Worm (Caenorhabditis elegans) whole organism, L4 larva: ENCODE measurements around the gene pals-26.

ENCODE experiments used
- F44E2.7 ChIP-seq: fragments of 200-800 bp; sonication (Bioruptor generic); IDR thresholded peaks from 2 replicates; pipeline ENCODE4 v2.1.2; 2022; ENCODE audit warnings: missing genetic modification characterization, missing compliant biosample characterization
- R02D3.7 ChIP-seq: fragments of 150-350 bp; sonication (generic microtip); optimal IDR thresholded peaks from 3 replicates; lab custom pipeline; 2014; ENCODE audit warnings: missing biosample characterization, missing genetic modification characterization
- T26A8.4 ChIP-seq: fragments of 200-800 bp; sonication (Bioruptor generic); IDR thresholded peaks from 2 replicates; pipeline ENCODE4 v1.3.6; 2022; ENCODE audit warnings: missing genetic modification characterization, missing compliant biosample characterization
- Y48G9A.11 ChIP-seq: fragments of 200-800 bp; sonication (Bioruptor generic); IDR thresholded peaks from 2 replicates; pipeline ENCODE4 v1.3.6; 2022; ENCODE audit warnings: missing genetic modification reagents, missing genetic modification characterization, missing compliant biosample characterization
- ZK337.2 ChIP-seq: fragments of 200-800 bp; sonication (Bioruptor generic); IDR thresholded peaks from 2 replicates; pipeline ENCODE4 v1.3.6; 2022; ENCODE audit warnings: missing genetic modification reagents, missing genetic modification characterization, missing compliant biosample characterization
- aha-1 ChIP-seq: fragments of 150-350 bp; peaks from one replicate; lab custom pipeline; 2014; ENCODE audit warnings: missing biosample characterization, missing genetic modification characterization
- aly-2 ChIP-seq: sonication (generic microtip); optimal IDR thresholded peaks from 2 replicates; lab custom pipeline; 2018; ENCODE audit warnings: missing biosample characterization, missing genetic modification characterization
- ama-1 ChIP-seq: fragments of 150-350 bp; optimal IDR thresholded peaks from 2 replicates; lab custom pipeline; 2014; ENCODE audit warnings: inconsistent platforms, mixed read lengths
- arid-1 ChIP-seq: fragments of 200-800 bp; sonication (Bioruptor generic); conservative IDR thresholded peaks from 2 replicates; pipeline ENCODE4 v1.3.6; 2022; ENCODE audit warnings: missing genetic modification reagents, missing genetic modification characterization, missing compliant biosample characterization
- ceh-28 ChIP-seq: fragments of 150-350 bp; optimal IDR thresholded peaks from 2 replicates; lab custom pipeline; 2014; ENCODE audit warnings: missing biosample characterization, missing genetic modification reagents, missing genetic modification characterization
- ceh-44 ChIP-seq: fragments of 200-800 bp; sonication (Bioruptor generic); IDR thresholded peaks from 2 replicates; pipeline ENCODE4 v1.3.6; 2022; ENCODE audit warnings: missing genetic modification reagents, missing genetic modification characterization, missing compliant biosample characterization
- ces-1 ChIP-seq: fragments of 150-350 bp; sonication (generic microtip); optimal IDR thresholded peaks from 4 replicates; lab custom pipeline; 2014; ENCODE audit warnings: missing biosample characterization, missing genetic modification reagents, missing genetic modification characterization
- ctbp-1 ChIP-seq: fragments of 200-800 bp; sonication (Bioruptor generic); IDR thresholded peaks from 2 replicates; pipeline ENCODE4 v1.3.6; 2022; ENCODE audit warnings: missing genetic modification reagents, missing genetic modification characterization, missing compliant biosample characterization
- daf-19 ChIP-seq: fragments of 200-800 bp; sonication (Bioruptor generic); conservative IDR thresholded peaks from 2 replicates; pipeline ENCODE4 v1.3.6; 2022; ENCODE audit warnings: missing genetic modification characterization, missing compliant biosample characterization
- hif-1 ChIP-seq, 2 experiments: sonication (generic microtip); optimal IDR thresholded peaks; 2 replicates each; lab custom pipeline; 2016 to 2017; ENCODE audit warnings: missing compliant biosample characterization in 2 of 2, missing genetic modification characterization in 2 of 2, missing genetic modification reagents in 2 of 2, missing genotype in 2 of 2, mild to moderate bottlenecking in 1 of 2
- jun-1 ChIP-seq: fragments of 150-350 bp; optimal IDR thresholded peaks from 2 replicates; lab custom pipeline; 2014; ENCODE audit warnings: missing biosample characterization, missing genetic modification reagents, missing genetic modification characterization
- lin-13 ChIP-seq: fragments of 150-350 bp; optimal IDR thresholded peaks from 2 replicates; lab custom pipeline; 2014; ENCODE audit warnings: missing biosample characterization, missing genetic modification reagents, missing genetic modification characterization
- lin-15B ChIP-seq: fragments of 150-350 bp; sonication (generic microtip); optimal IDR thresholded peaks from 3 replicates; lab custom pipeline; 2014; ENCODE audit warnings: missing biosample characterization, missing genetic modification characterization
- lin-29 ChIP-seq: fragments of 200-800 bp; sonication (Bioruptor generic); IDR thresholded peaks from 2 replicates; pipeline ENCODE4 v1.3.6; 2022; ENCODE audit warnings: missing genetic modification reagents, missing genetic modification characterization, missing compliant biosample characterization
- lin-38 ChIP-seq: fragments of 200-800 bp; sonication (Bioruptor generic); IDR thresholded peaks from 2 replicates; pipeline ENCODE4 v1.3.6; 2022; ENCODE audit warnings: missing genetic modification reagents, missing genetic modification characterization, missing compliant biosample characterization
- madf-5 ChIP-seq, 2 experiments: fragments of 200-800 bp; sonication (Bioruptor generic); IDR thresholded peaks; 2 replicates each; pipeline ENCODE4 v1.3.6; 2022; ENCODE audit warnings: missing compliant biosample characterization in 2 of 2, missing genetic modification characterization in 2 of 2
- madf-9 ChIP-seq: fragments of 200-800 bp; sonication (Bioruptor generic); conservative IDR thresholded peaks from 2 replicates; pipeline ENCODE4 v1.3.6; 2022; ENCODE audit warnings: missing genetic modification reagents, missing genetic modification characterization, missing compliant biosample characterization
- mes-2 ChIP-seq: sonication (generic microtip); optimal IDR thresholded peaks from 2 replicates; lab custom pipeline; 2016; ENCODE audit warnings: missing genotype, mild to moderate bottlenecking, missing genetic modification characterization, missing compliant biosample characterization; ENCODE audit not compliant: poor library complexity, severe bottlenecking
- mxl-2 ChIP-seq: fragments of 200-800 bp; sonication (Bioruptor generic); conservative IDR thresholded peaks from 2 replicates; pipeline ENCODE4 v1.3.6; 2022; ENCODE audit warnings: missing genetic modification reagents, missing genetic modification characterization, missing compliant biosample characterization
- nhr-111 ChIP-seq: fragments of 200-800 bp; sonication (Bioruptor generic); optimal IDR thresholded peaks from 2 replicates; lab custom pipeline; 2018; ENCODE audit warnings: mild to moderate bottlenecking, missing genetic modification characterization, missing compliant biosample characterization
- nhr-25 ChIP-seq: sonication (generic microtip); optimal IDR thresholded peaks from 2 replicates; lab custom pipeline; 2017; ENCODE audit warnings: missing genetic modification characterization, mild to moderate bottlenecking, missing compliant biosample characterization, antibody characterized with exemption, moderate library complexity, borderline replicate concordance; ENCODE audit not compliant: insufficient read depth
- nhr-41 ChIP-seq: fragments of 200-800 bp; sonication (Bioruptor generic); IDR thresholded peaks from 2 replicates; pipeline ENCODE4 v1.3.6; 2022; ENCODE audit warnings: missing genetic modification reagents, missing genetic modification characterization, missing compliant biosample characterization
- nhr-48 ChIP-seq: sonication (generic microtip); optimal IDR thresholded peaks from 2 replicates; lab custom pipeline; 2016; ENCODE audit warnings: mild to moderate bottlenecking, missing genetic modification characterization, missing compliant biosample characterization
- nhr-77 ChIP-seq: fragments of 150-350 bp; optimal IDR thresholded peaks from 2 replicates; lab custom pipeline; 2014; ENCODE audit warnings: missing biosample characterization, missing genetic modification characterization
- snpc-1.2 ChIP-seq: fragments of 200-800 bp; sonication (Bioruptor generic); IDR thresholded peaks from 2 replicates; pipeline ENCODE4 v1.3.6; 2022; ENCODE audit warnings: missing genetic modification reagents, missing genetic modification characterization, missing compliant biosample characterization
- snpc-4 ChIP-seq: fragments of 150-350 bp; optimal IDR thresholded peaks from 2 replicates; lab custom pipeline; 2014; ENCODE audit warnings: missing biosample characterization, missing genetic modification characterization
- tag-97 ChIP-seq: fragments of 200-800 bp; sonication (Bioruptor generic); IDR thresholded peaks from 2 replicates; pipeline ENCODE4 v1.3.6; 2022; ENCODE audit warnings: missing genetic modification characterization, missing compliant biosample characterization
- unc-39 ChIP-seq: sonication (generic microtip); optimal IDR thresholded peaks from 2 replicates; lab custom pipeline; 2017; ENCODE audit warnings: missing biosample characterization, missing genetic modification characterization
- zag-1 ChIP-seq: fragments of 150-350 bp; optimal IDR thresholded peaks from 2 replicates; lab custom pipeline; 2014; ENCODE audit warnings: missing biosample characterization, missing genetic modification characterization
- zfp-2 ChIP-seq: sonication (generic microtip); optimal IDR thresholded peaks from 2 replicates; lab custom pipeline; 2016; ENCODE audit warnings: mild to moderate bottlenecking, missing genetic modification characterization, missing compliant biosample characterization
- zip-2 ChIP-seq: fragments of 150-350 bp; optimal IDR thresholded peaks from 2 replicates; lab custom pipeline; 2014; ENCODE audit warnings: missing biosample characterization, missing genetic modification characterization
- ztf-7 ChIP-seq: fragments of 150-350 bp; optimal IDR thresholded peaks from 2 replicates; lab custom pipeline; 2014; ENCODE audit warnings: missing biosample characterization, missing genetic modification characterization

The pals-26 gene

DNA sequence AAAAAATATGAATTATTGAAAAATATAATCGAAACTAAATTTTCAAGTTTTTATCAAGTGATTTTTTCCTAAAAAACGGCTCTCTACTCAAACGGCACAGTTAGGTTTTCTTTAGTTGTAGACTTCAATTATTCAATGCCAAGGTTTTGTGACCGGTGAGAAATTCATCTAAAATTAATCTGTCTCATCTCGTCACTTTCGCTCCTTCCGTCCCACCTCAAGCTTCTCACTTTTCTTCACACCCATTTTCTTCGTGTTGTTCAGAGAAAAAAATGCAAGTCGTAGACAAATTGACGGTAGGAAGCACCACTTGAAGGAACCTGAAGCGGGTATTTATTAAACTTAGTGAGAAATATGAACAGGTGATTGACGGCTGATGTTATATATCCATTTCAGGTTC lies 16.4 kb downstream of the pals-26 start:
- TF ChIP-seq lin-38 (GFP tag; lab: Robert Waterston, UW): no peak
- no peak for TF ChIP-seq zfp-2 (tag; lab: Kevin White, UChicago)
- no peak for TF ChIP-seq nhr-41
- no peak for TF ChIP-seq mxl-2
- TF ChIP-seq, all 104 proteins: peak for 0

DNA sequence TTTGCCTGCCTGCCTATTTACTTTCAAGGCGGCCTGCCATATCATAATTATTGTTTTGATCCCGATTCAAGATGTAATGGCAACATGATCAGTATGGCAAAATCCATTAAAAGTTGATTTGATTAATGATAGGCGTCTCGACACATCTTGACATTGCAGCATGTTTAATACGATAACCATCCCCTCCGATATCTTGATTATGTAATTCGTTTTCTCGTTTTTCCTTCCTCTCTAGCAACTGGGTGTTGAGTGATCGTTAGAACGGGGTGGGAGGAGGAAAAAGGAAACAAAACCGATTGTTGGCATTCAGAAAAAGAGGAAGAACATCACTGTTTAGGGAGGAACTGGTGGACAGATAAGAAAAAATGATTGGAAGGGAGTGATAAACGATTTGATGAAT lies 17.0 kb downstream of the pals-26 start:
- TF ChIP-seq aha-1 (tag; lab: Kevin White, UChicago): peak; percentile 38
- no peak for TF ChIP-seq nhr-77 (tag; lab: Kevin White, UChicago)

DNA sequence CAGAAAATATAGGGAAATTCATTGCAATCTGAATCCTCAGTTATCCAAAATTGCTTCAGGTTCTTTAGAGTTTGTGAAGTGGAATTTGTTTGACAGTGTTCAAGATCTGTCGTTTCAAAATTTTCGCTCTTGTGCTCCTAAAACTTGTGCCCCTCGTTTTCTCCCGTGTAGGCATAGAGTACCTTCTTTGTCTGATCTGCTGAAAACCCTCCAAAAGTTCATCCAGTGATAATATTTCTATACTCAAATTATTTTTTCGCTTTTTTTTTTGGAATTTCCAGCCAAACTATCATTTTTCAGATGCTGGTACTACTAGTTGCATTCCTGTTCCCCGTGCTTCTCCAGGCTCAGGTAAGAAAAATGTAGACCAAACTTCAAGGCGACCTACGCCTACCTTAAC lies 19.5 kb downstream of the pals-26 start, which contains the start of gene R07E5.4:
Gene R07E5.4, plus strand, starts transcription at position 301 of the 400 bp plus-strand sequence.
- no peak for TF ChIP-seq madf-9 (GFP tag; lab: Robert Waterston, UW)
- TF ChIP-seq ama-1: no peak
- no peak for TF ChIP-seq nhr-25
- no peak for TF ChIP-seq ctbp-1 (GFP tag; lab: Robert Waterston, UW)
- no peak for TF ChIP-seq jun-1 (tag; lab: Kevin White, UChicago)
- no peak for TF ChIP-seq F44E2.7 (GFP tag; lab: Robert Waterston, UW)
- no peak for TF ChIP-seq lin-13 (GFP tag; lab: Kevin White, UChicago)
- TF ChIP-seq snpc-4 (tag; lab: Kevin White, UChicago): no peak

DNA sequence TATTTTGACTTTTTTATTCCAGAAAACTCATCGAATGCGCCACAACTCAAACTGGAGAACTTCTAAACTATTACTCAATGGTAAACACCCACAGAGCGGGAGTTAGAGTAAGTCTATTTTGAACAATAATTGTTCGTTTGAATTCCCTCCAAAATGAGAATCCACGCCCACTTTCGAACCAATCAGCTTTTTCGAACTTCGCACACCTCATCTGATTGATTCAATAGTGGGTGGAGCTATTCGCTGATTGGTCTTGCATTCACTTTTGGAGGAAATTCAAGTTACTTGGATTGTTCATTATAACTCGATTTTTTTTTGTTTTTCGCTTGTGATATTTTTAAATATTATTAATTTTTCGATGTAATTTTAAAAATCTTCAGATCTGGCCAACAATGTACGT lies 20.9 kb downstream of the pals-26 start:
- TF ChIP-seq ces-1 (no peak), Y48G9A.11 (GFP tag; lab: Robert Waterston, UW) (no peak), nhr-111 (no peak), R02D3.7 (no peak), aly-2 (tag; lab: Kevin White, UChicago) (no peak), ZK337.2 (GFP tag; lab: Robert Waterston, UW) (no peak), lin-15B (tag; lab: Kevin White, UChicago) (no peak), snpc-1.2 (no peak), zip-2 (tag; lab: Kevin White, UChicago) (no peak), T26A8.4 (GFP tag; lab: Robert Waterston, UW) (no peak), ceh-44 (no peak), ceh-28 (no peak)

DNA sequence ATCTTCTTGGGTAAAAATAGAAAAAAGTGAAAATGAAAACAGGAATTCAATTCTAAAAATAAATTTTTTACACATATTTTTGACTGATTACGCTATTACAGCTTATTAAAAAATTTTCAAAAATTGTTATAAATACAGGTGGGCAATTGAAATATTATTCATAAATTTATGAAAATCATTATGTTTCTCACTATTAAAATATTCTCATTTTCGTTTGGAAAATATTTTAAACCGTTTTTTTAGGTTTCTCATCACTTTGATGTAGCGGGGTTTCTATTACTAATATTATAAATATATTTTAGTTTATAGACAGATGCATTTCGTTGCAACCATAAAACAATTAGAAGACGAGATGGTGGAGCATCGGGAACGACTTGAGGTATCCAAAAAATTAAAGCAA lies 22.2 kb downstream of the pals-26 start, which contains the start of gene R07E5.5:
Gene R07E5.5, plus strand, starts transcription at position 301 of the 400 bp plus-strand sequence.
- TF ChIP-seq T26A8.4 (GFP tag; lab: Robert Waterston, UW) (no peak), snpc-1.2 (no peak), zag-1 (tag; lab: Kevin White, UChicago) (no peak), unc-39 (tag; lab: Kevin White, UChicago) (no peak)

DNA sequence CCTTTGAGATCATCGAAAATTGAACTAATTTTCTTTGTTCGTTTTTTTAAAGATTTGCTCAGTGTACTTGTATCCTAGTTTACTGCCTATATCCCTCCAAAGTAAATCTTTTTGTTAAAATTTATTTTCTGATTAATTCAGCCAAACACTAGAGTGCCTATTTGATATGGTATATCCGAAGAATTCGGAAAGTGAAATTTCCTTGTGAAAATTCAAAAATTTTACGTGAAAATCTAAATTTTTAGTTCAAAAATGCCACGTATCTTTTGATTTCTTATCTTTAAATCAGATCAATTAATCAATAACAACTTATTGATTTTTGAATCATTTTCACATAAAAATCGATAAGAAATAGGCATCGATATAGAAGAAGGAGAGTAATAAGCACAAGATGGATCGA lies 23.5 kb downstream of the pals-26 start, which contains the start of gene R07E5.6:
Gene R07E5.6, plus strand, starts transcription at position 301 of the 400 bp plus-strand sequence.
- TF ChIP-seq nhr-77 (tag; lab: Kevin White, UChicago): no peak
- no peak for TF ChIP-seq tag-97 (GFP tag; lab: Robert Waterston, UW)
- peak; percentile 51 for TF ChIP-seq ceh-28
- no peak for TF ChIP-seq T26A8.4 (GFP tag; lab: Robert Waterston, UW)
- TF ChIP-seq, all 104 proteins: peak for 1

DNA sequence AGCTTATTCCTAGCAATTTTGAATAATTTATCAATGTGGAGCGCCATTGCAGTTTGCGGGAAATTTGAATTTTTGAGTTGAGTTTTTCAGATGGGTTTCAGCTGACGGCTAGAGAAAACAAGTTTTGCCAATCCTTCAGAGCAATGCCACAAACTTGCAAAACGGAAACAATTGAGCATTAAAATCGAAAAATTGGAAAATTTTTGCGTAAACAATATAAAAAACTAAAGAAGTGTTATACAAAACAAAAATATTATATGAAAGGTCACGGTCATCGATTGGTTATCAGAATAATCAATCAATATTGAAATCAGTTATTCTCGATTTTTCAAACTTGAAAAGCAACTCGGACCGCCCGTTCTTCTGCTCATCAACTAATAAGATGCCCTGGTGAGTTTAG lies 26.2 kb downstream of the pals-26 start, which contains the start of gene R07E5.15:
Gene R07E5.15, plus strand, starts transcription at position 301 of the 400 bp plus-strand sequence.
- TF ChIP-seq daf-19 (GFP tag; lab: Robert Waterston, UW) (no peak), madf-5 (GFP tag; IDR thresholded peaks at IDR 0.05; lab: Robert Waterston, UW) (no peak), mes-2 (no peak), hif-1 (tag; optimal IDR thresholded peaks at IDR 0.05; lab: Kevin White, UChicago) (no peak), arid-1 (GFP tag; lab: Robert Waterston, UW) (no peak), ztf-7 (tag; lab: Kevin White, UChicago) (no peak), lin-29 (GFP tag; lab: Robert Waterston, UW) (no peak), aha-1 (tag; lab: Kevin White, UChicago) (no peak), nhr-48 (tag; lab: Kevin White, UChicago) (no peak), F44E2.7 (GFP tag; lab: Robert Waterston, UW) (no peak)
